Worm (Caenorhabditis elegans) whole organism, L4/young adult: Measurements from ENCODE around the gene F41G3.21.

Source experiments
- W03F9.2 ChIP-seq: fragments of 150-350 bp; optimal IDR thresholded peaks from 2 replicates; lab custom pipeline; 2014; ENCODE audit warnings: missing biosample characterization, missing genetic modification characterization
- dao-5 ChIP-seq: sonication (generic microtip); optimal IDR thresholded peaks from 2 replicates; lab custom pipeline; 2016; ENCODE audit warnings: missing genotype, missing genetic modification characterization, moderate library complexity, missing compliant biosample characterization
- him-1 ChIP-seq: sonication (generic microtip); optimal IDR thresholded peaks from 2 replicates; lab custom pipeline; 2016; ENCODE audit warnings: missing genotype, missing genetic modification reagents, missing genetic modification characterization, missing compliant biosample characterization

F41G3.21 gene

ce11 chrII:6768014-6768413 is 15.3 kb upstream of the F41G3.21 start, which contains the start of gene F41G3.18:
Gene F41G3.18, plus strand, starts transcription at chrII:6768314.
- TF ChIP-seq dao-5 (no peak), him-1 (tag; lab: Kevin White, UChicago) (no peak), W03F9.2 (no peak)

- no peak for TF ChIP-seq dao-5
Measured at ce11 chrII:6764734-6765133, 12.0 kb upstream of the F41G3.21 start, which contains the start of gene nlp-50. Gene nlp-50, plus strand, starts transcription at chrII:6765034.

ce11 chrII:6756232-6756631 is 3.5 kb upstream of the F41G3.21 start, which contains the start of gene F41G3.3:
Gene F41G3.3, plus strand, starts transcription at chrII:6756532.
- TF ChIP-seq dao-5 (no peak), W03F9.2 (no peak), him-1 (tag; lab: Kevin White, UChicago) (no peak)

- TF ChIP-seq dao-5 (no peak), him-1 (tag; lab: Kevin White, UChicago) (no peak), W03F9.2 (no peak)
Measured at ce11 chrII:6754671-6755224, 2.0 kb upstream of the F41G3.21 start, which contains the start of the genes srx-95 and fis-1. Gene srx-95, minus strand, starts transcription at chrII:6754771. Gene fis-1, plus strand, starts transcription at chrII:6755174.

- TF ChIP-seq dao-5 (no peak), W03F9.2 (no peak), him-1 (tag; lab: Kevin White, UChicago) (no peak)
Measured at ce11 chrII:6752027-6752426, 723 bp downstream of the F41G3.21 start, which contains the start of gene F41G3.19. Gene F41G3.19, minus strand, starts transcription at chrII:6752127.

ce11 chrII:6750929-6751328 is 1.8 kb downstream of the F41G3.21 start, which contains the start of gene F41G3.20:
Gene F41G3.20, minus strand, starts transcription at chrII:6751029.
- TF ChIP-seq dao-5 (no peak), W03F9.2 (no peak), him-1 (tag; lab: Kevin White, UChicago) (no peak)

ce11 chrII:6749422-6749821 is 3.3 kb downstream of the F41G3.21 start, which contains the start of gene F41G3.10:
Gene F41G3.10, minus strand, starts transcription at chrII:6749522.
- no peak for TF ChIP-seq W03F9.2
- TF ChIP-seq him-1 (tag; lab: Kevin White, UChicago), result no peak
- TF ChIP-seq dao-5, result no peak

- TF ChIP-seq W03F9.2, result no peak
- no peak for TF ChIP-seq him-1 (tag; lab: Kevin White, UChicago)
- no peak for TF ChIP-seq dao-5
Measured at ce11 chrII:6746404-6746803, 6.3 kb downstream of the F41G3.21 start, which contains the start of gene F41G3.5. Gene F41G3.5, plus strand, starts transcription at chrII:6746704.

- no peak for TF ChIP-seq dao-5
- no peak for TF ChIP-seq him-1 (tag; lab: Kevin White, UChicago)
- TF ChIP-seq W03F9.2, result no peak
Measured at ce11 chrII:6745783-6746182, 7.0 kb downstream of the F41G3.21 start, which contains the start of gene ins-14. Gene ins-14, minus strand, starts transcription at chrII:6745814.

ce11 chrII:6744648-6745047 is 8.1 kb downstream of the F41G3.21 start, which contains the start of gene ins-15:
Gene ins-15, minus strand, starts transcription at chrII:6744748.
- TF ChIP-seq him-1 (tag; lab: Kevin White, UChicago), result no peak
- no peak for TF ChIP-seq W03F9.2
- no peak for TF ChIP-seq dao-5

ce11 chrII:6742614-6743013 is 10.1 kb downstream of the F41G3.21 start, which contains the start of gene F41G3.6:
Gene F41G3.6, plus strand, starts transcription at chrII:6742914.
- no peak for TF ChIP-seq W03F9.2
- TF ChIP-seq dao-5, result no peak
- no peak for TF ChIP-seq him-1 (tag; lab: Kevin White, UChicago)

- TF ChIP-seq him-1 (tag; lab: Kevin White, UChicago), result peak; percentile 12
- no peak for TF ChIP-seq dao-5
- TF ChIP-seq W03F9.2, result no peak
Measured at ce11 chrII:6741428-6741827, 11.3 kb downstream of the F41G3.21 start, which contains the start of gene exos-8. Gene exos-8, plus strand, starts transcription at chrII:6741691.

- TF ChIP-seq dao-5 (no peak), W03F9.2 (no peak), him-1 (tag; lab: Kevin White, UChicago) (no peak)
Measured at ce11 chrII:6736604-6737003, 16.1 kb downstream of the F41G3.21 start, which contains the start of gene T14B4.1. Gene T14B4.1, plus strand, starts transcription at chrII:6736904.

- no peak for TF ChIP-seq W03F9.2
- TF ChIP-seq dao-5, result no peak
- no peak for TF ChIP-seq him-1 (tag; lab: Kevin White, UChicago)
Measured at ce11 chrII:6736066-6736465, 16.7 kb downstream of the F41G3.21 start, which contains the start of gene mrps-18.C. Gene mrps-18.C, plus strand, starts transcription at chrII:6736203.

- no peak for TF ChIP-seq him-1 (tag; lab: Kevin White, UChicago)
- TF ChIP-seq W03F9.2, result peak; percentile 46
Measured at ce11 chrII:6734674-6735073, 18.1 kb downstream of the F41G3.21 start, which contains the start of gene T14B4.3. Gene T14B4.3, plus strand, starts transcription at chrII:6734937.
